In the genomic region with DNA sequence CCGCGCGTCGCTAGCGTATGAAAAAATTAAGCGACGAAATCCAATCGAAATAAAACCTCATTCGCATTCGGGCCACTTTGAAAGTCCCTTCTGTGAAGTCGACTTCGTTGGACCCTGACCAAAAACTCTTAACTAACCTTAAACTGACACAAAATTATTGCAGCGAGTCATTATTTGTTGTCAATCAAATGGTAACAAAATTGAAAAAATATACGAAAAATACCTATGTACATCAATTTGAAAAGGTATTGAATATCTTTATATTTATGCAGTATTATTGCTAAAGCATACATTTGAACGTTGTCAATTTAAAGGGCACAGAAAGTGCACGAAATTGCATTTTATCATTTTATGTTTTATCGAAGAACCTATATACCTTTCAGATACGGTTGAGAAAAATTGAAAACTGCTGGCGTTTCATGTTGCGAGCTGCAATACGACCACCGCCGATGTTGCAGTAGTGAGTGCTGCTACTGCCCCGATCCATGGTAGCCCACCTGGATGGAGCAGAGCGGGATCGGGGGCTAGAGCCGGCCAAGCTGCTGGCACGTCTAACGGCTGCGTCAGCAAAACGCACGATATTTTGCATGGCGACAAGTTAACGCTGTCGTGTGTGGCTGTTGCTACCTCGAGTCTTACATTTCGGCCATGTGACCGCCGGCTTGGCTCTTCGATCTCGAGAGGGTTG, we compare ENCODE assay signal across 1 fruit fly cellular context.
TF ChIP-seq lines count a peak whose summit lies in the region.

No protein-coding gene starts in this region.

TF ChIP-seq in whole organism, prepupa, 60 proteins besides CTCF, POLR2A, EP300 and RAD21 (continued from another document):
- TF ChIP-seq CG32006 (GFP tag; optimal IDR thresholded peaks at IDR 0.05; lab: Kevin White, UChicago) (peak; percentile 89), Ets21C (GFP tag; optimal IDR thresholded peaks at IDR 0.05; lab: Kevin White, UChicago) (peak; percentile 53), CG3032 (tag; optimal IDR thresholded peaks at IDR 0.05; lab: Kevin White, UChicago) (peak; percentile 42), salr (GFP tag; optimal IDR thresholded peaks at IDR 0.05; lab: Kevin White, UChicago) (peak in 1 of 2 experiments; percentile 41), Met (GFP tag; optimal IDR thresholded peaks at IDR 0.05; lab: Kevin White, UChicago) (peak; percentile 64), CG6163 (GFP tag; IDR thresholded peaks at IDR 0.05; lab: Robert Waterston, UW) (peak; percentile 32; the same call in 1 of the 3 replicates), CG34406 (GFP tag; optimal IDR thresholded peaks at IDR 0.05; lab: Kevin White, UChicago) (peak; percentile 49), CG6792 (GFP tag; optimal IDR thresholded peaks at IDR 0.05; lab: Kevin White, UChicago) (peak; percentile 47), dac (GFP tag; optimal IDR thresholded peaks at IDR 0.05; lab: Kevin White, UChicago) (peak; percentile 53), CG3919 (GFP tag; optimal IDR thresholded peaks at IDR 0.05; lab: Kevin White, UChicago) (peak; percentile 53), OdsH (GFP tag; optimal IDR thresholded peaks at IDR 0.05; lab: Kevin White, UChicago) (peak; percentile 66), Sox102F (GFP tag; optimal IDR thresholded peaks at IDR 0.05; lab: Kevin White, UChicago) (peak; percentile 57), Hr4 (GFP tag; optimal IDR thresholded peaks at IDR 0.05; lab: Kevin White, UChicago) (peak; percentile 79), CG9139 (GFP tag; optimal IDR thresholded peaks at IDR 0.05; lab: Kevin White, UChicago) (no peak), Hr39 (GFP tag; optimal IDR thresholded peaks at IDR 0.05; lab: Kevin White, UChicago) (peak; percentile 67), topi (GFP tag; optimal IDR thresholded peaks at IDR 0.05; lab: Kevin White, UChicago) (peak; percentile 47), ss (GFP tag; optimal IDR thresholded peaks at IDR 0.05; lab: Kevin White, UChicago) (no peak), CG6808 (GFP tag; optimal IDR thresholded peaks at IDR 0.05; lab: Kevin White, UChicago) (no peak), CG6276 (GFP tag; optimal IDR thresholded peaks at IDR 0.05; lab: Kevin White, UChicago) (peak; percentile 68), CG8632 (GFP tag; optimal IDR thresholded peaks at IDR 0.05; lab: Kevin White, UChicago) (peak; percentile 47), Sox15 (GFP tag; optimal IDR thresholded peaks at IDR 0.05; lab: Kevin White, UChicago) (peak; percentile 17), CG10669 (GFP tag; optimal IDR thresholded peaks at IDR 0.05; lab: Kevin White, UChicago) (peak; percentile 47), CG6854 (GFP tag; optimal IDR thresholded peaks at IDR 0.05; lab: Kevin White, UChicago) (no peak), lz (GFP tag; optimal IDR thresholded peaks at IDR 0.05; lab: Kevin White, UChicago) (peak; percentile 63), Ets96B (tag; optimal IDR thresholded peaks at IDR 0.05; lab: Kevin White, UChicago) (peak; percentile 35), Eip93F (GFP tag; optimal IDR thresholded peaks at IDR 0.05; lab: Kevin White, UChicago) (no peak), CG7368 (GFP tag; optimal IDR thresholded peaks at IDR 0.05; lab: Kevin White, UChicago) (peak; percentile 8), fd59A (GFP tag; optimal IDR thresholded peaks at IDR 0.05; lab: Kevin White, UChicago) (peak; percentile 37), Sox14 (GFP tag; optimal IDR thresholded peaks at IDR 0.05; lab: Kevin White, UChicago) (peak; percentile 60), Eip78C (GFP tag; lab: Kevin White, UChicago) (peak; percentile 93), CG4318 (GFP tag; optimal IDR thresholded peaks at IDR 0.05; lab: Kevin White, UChicago) (peak; percentile 75), Smox (GFP tag; optimal IDR thresholded peaks at IDR 0.05; lab: Kevin White, UChicago) (peak; percentile 36), CG1621 (tag; optimal IDR thresholded peaks at IDR 0.05; lab: Kevin White, UChicago) (no peak)
TF ChIP-seq in whole organism, prepupa: peak in this region for 45.
